Fruit fly (Drosophila melanogaster) whole organism, pupa: ENCODE data around the gene CG5906.

Source experiments
- CG10348 ChIP-seq: fragments of 200-800 bp; sonication (Bioruptor generic); IDR thresholded peaks from 2 replicates; pipeline ENCODE4 v1.3.6; 2022; ENCODE audit warnings: missing biosample characterization, missing genetic modification characterization
- CG12605 ChIP-seq: fragments of 200-800 bp; sonication (Bioruptor generic); IDR thresholded peaks from 2 replicates; pipeline ENCODE4 v1.3.6; 2022; ENCODE audit warnings: missing biosample characterization, missing genetic modification characterization
- CG13204 ChIP-seq: fragments of 200-800 bp; sonication (Bioruptor generic); optimal IDR thresholded peaks from 2 replicates; lab custom pipeline; 2018; ENCODE audit warnings: missing biosample characterization, mild to moderate bottlenecking, missing genetic modification characterization, moderate library complexity
- CG14655 ChIP-seq: fragments of 200-800 bp; sonication (Bioruptor generic); optimal IDR thresholded peaks from 3 replicates; lab custom pipeline; 2017; ENCODE audit warnings: mild to moderate bottlenecking, missing biosample characterization, missing genetic modification reagents, missing genetic modification characterization
- CG15710 ChIP-seq: fragments of 200-800 bp; sonication (Bioruptor generic); optimal IDR thresholded peaks from 2 replicates; lab custom pipeline; 2018; ENCODE audit warnings: missing biosample characterization, mild to moderate bottlenecking, missing genetic modification characterization, moderate library complexity
- CG17806 ChIP-seq: fragments of 200-800 bp; sonication (Bioruptor generic); optimal IDR thresholded peaks from 2 replicates; lab custom pipeline; 2018; ENCODE audit warnings: missing biosample characterization, mild to moderate bottlenecking, missing genetic modification characterization, moderate library complexity
- CG32121 ChIP-seq: fragments of 200-800 bp; sonication (Bioruptor generic); IDR thresholded peaks from 2 replicates; pipeline ENCODE4 v1.3.6; 2022; ENCODE audit warnings: missing biosample characterization, missing genetic modification characterization
- CG34367 ChIP-seq: fragments of 200-800 bp; sonication (Bioruptor generic); optimal IDR thresholded peaks from 2 replicates; lab custom pipeline; 2018; ENCODE audit warnings: missing biosample characterization, mild to moderate bottlenecking, missing genetic modification characterization
- CG4496 ChIP-seq: fragments of 200-800 bp; sonication (Bioruptor generic); IDR thresholded peaks from 3 replicates; pipeline ENCODE4 v1.3.6; 2022; ENCODE audit warnings: missing biosample characterization, missing genetic modification characterization
- CG8159 ChIP-seq: fragments of 200-800 bp; sonication (Bioruptor generic); optimal IDR thresholded peaks from 3 replicates; lab custom pipeline; 2018; ENCODE audit warnings: missing biosample characterization, mild to moderate bottlenecking, missing genetic modification characterization, moderate library complexity
- CG8301 ChIP-seq: fragments of 200-800 bp; sonication (Bioruptor generic); optimal IDR thresholded peaks from 2 replicates; lab custom pipeline; 2018; ENCODE audit warnings: missing biosample characterization, mild to moderate bottlenecking, missing genetic modification characterization
- CG9948 ChIP-seq: fragments of 200-800 bp; sonication (Bioruptor generic); optimal IDR thresholded peaks from 2 replicates; lab custom pipeline; 2018; ENCODE audit warnings: missing biosample characterization, mild to moderate bottlenecking, missing genetic modification characterization, moderate library complexity
- D1 ChIP-seq: fragments of 200-800 bp; sonication (Bioruptor generic); optimal IDR thresholded peaks from 2 replicates; lab custom pipeline; 2018; ENCODE audit warnings: missing biosample characterization, mild to moderate bottlenecking, missing genetic modification characterization, moderate library complexity
- EcR ChIP-seq: fragments of 200-800 bp; sonication (Bioruptor generic); optimal IDR thresholded peaks from 3 replicates; lab custom pipeline; 2019; ENCODE audit warnings: missing biosample characterization, missing genetic modification characterization, mild to moderate bottlenecking, moderate library complexity, missing genetic modification reagents
- Ets98B ChIP-seq: fragments of 200-800 bp; sonication (Bioruptor generic); IDR thresholded peaks from 2 replicates; pipeline ENCODE4 v1.3.6; 2022; ENCODE audit warnings: missing biosample characterization, missing genetic modification characterization
- Pif1A ChIP-seq: fragments of 200-800 bp; sonication (Bioruptor generic); optimal IDR thresholded peaks from 3 replicates; lab custom pipeline; 2016; ENCODE audit warnings: missing biosample characterization, missing genetic modification characterization
- Pif1B ChIP-seq: fragments of 200-800 bp; sonication (Bioruptor generic); optimal IDR thresholded peaks from 3 replicates; lab custom pipeline; 2016; ENCODE audit warnings: missing biosample characterization, missing genetic modification characterization
- Snoo ChIP-seq: fragments of 200-800 bp; sonication (Bioruptor generic); optimal IDR thresholded peaks from 3 replicates; lab custom pipeline; 2017; ENCODE audit warnings: missing biosample characterization, mild to moderate bottlenecking, missing genetic modification characterization, inconsistent platforms
- fd96Ca ChIP-seq: fragments of 200-800 bp; sonication (Bioruptor generic); IDR thresholded peaks from 3 replicates; pipeline ENCODE4 v1.3.6; 2022; ENCODE audit warnings: missing biosample characterization, missing genetic modification characterization
- gl ChIP-seq: fragments of 200-800 bp; sonication (Bioruptor generic); optimal IDR thresholded peaks from 2 replicates; lab custom pipeline; 2018; ENCODE audit warnings: missing biosample characterization, mild to moderate bottlenecking, missing genetic modification characterization
- rn ChIP-seq: fragments of 200-800 bp; sonication (Bioruptor generic); IDR thresholded peaks from 2 replicates; pipeline ENCODE4 v1.3.6; 2022; ENCODE audit warnings: missing biosample characterization, missing genetic modification characterization

Gene CG5906

DNA sequence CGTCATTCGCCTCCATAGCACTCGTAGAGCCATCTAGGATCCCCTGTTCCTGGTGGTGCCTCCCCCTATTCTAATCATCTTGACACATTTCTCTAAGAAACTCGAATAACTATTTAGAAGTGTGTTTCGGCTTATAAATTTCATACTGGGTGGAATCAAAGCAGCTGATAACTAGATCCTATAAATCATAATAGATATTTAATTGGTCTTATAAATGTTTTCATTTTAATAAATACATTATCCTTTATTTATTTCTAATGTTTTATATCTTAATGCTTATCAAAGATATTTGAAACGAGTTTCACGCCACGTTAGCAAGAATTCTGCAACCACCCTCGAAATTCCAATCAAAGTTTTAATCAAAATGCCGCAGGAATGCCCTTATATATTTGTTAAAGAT is at the start of gene CG5906:
TSS of gene CG5906 (minus strand) at position 101 of the 400 bp plus-strand sequence.
- TF ChIP-seq CG8159 (tag; lab: Kevin White, UChicago) (no peak), D1 (no peak)

DNA sequence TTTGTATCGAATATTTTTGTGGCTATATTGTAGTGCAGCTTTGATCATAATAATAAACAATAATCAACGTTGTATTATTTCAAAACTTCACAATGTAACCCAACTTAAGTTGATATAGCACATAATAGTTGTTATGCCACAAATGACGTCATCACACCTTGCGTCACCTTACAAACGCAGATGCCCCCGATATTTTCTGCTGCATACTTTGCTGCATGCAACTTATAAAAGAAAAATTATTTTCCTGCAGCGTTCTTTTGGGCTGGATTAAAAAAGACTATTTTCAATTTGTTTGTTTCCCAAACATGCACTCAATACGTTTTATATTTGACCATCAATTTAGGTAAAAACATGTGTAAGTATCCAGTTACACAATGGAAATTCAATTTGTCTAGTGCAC is 47.1 kb upstream of the CG5906 start:
- no peak for TF ChIP-seq Ets98B (GFP tag; lab: Robert Waterston, UW)
- no peak for TF ChIP-seq D1
- no peak for TF ChIP-seq Snoo (tag; lab: Kevin White, UChicago)
- no peak for TF ChIP-seq CG32121 (GFP tag; lab: Robert Waterston, UW)
- TF ChIP-seq rn, result no peak
- no peak for TF ChIP-seq Pif1A (GFP tag; lab: Kevin White, UChicago)
- TF ChIP-seq gl (tag; lab: Kevin White, UChicago), result no peak

DNA sequence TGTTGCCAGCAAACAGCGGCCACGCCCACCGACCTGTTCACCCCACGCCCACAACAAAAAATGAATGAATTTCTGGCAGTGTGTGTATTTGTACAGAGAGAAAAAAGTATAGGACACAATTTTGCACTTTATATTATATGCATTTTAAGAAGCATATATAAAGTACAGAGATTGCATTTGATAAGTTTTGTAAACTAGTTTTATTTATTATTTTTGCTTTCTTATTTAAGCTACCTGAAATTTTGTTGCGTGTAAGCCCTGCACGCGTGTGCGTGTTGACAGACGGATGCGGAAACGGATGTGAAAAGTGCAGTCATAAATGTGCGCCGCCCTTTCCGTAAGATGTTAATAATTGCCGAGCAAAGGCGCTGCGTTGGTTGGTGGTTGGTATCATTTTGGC is 25.7 kb upstream of the CG5906 start:
- TF ChIP-seq CG15710 (tag; lab: Kevin White, UChicago) (peak; percentile 42), D1 (no peak), CG13204 (no peak), CG14655 (GFP tag; lab: Kevin White, UChicago) (peak; percentile 12), CG34367 (tag; lab: Kevin White, UChicago) (no peak), CG17806 (peak; percentile 30), CG32121 (GFP tag; lab: Robert Waterston, UW) (no peak), CG4496 (GFP tag; lab: Robert Waterston, UW) (0 out of 3 replicates have a peak, but pooled peaks have one; percentile 29), CG8159 (tag; lab: Kevin White, UChicago) (peak; percentile 56), EcR (no peak), Snoo (tag; lab: Kevin White, UChicago) (no peak)

DNA sequence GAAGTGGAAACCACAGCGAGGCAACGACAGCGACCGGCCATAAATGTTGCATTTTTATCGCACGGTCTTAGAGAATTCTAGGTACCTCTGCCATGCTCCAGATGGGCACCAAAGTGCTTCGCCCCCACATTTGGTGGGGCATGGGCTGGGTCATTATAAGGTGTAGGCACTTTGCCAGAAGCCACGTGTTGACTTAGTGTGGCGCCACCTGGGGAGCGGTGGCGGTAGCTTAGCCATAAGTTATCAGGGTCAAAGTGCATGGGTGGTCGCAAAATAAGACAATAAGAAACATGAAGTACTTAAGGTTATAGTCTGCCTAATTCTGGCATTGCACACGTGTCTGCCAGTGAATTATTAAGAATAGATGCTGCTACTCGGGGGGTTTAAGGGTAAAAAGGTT is 21.7 kb upstream of the CG5906 start:
- TF ChIP-seq fd96Ca (GFP tag; lab: Robert Waterston, UW) (no peak), CG10348 (no peak)

DNA sequence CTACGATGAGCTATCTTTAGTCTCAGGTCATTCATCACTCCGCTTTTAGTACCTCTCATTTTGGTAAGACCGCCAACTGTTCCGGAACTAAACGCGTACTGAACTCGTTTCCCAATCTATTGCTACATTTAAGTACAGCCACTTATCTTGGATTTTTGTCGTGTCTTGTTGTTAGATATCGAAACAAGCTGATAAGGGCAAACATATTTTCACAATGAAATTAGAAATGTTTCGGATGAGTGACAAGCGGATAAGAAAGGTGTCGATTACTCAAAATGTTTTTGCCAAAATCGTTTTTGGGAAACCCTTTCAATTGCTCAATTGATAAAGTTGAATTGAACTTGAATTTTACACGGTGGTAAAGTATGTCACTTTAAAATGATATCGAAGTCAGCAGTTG is 17.8 kb upstream of the CG5906 start, which contains the start of gene CG5897:
TSS of gene CG5897 (minus strand) at position 101 of the 400 bp plus-strand sequence.
- TF ChIP-seq CG32121 (GFP tag; lab: Robert Waterston, UW), result no peak
- no peak for TF ChIP-seq CG12605 (GFP tag; lab: Robert Waterston, UW)
- TF ChIP-seq gl (tag; lab: Kevin White, UChicago), result no peak
- no peak for TF ChIP-seq EcR
- TF ChIP-seq CG15710 (tag; lab: Kevin White, UChicago), result no peak
- TF ChIP-seq CG10348, result no peak
- TF ChIP-seq rn, result no peak
- no peak for TF ChIP-seq D1
- TF ChIP-seq CG8301 (tag; lab: Kevin White, UChicago), result no peak
- TF ChIP-seq CG34367 (tag; lab: Kevin White, UChicago), result no peak
- no peak for TF ChIP-seq CG4496 (GFP tag; lab: Robert Waterston, UW)
- no peak for TF ChIP-seq Pif1A (GFP tag; lab: Kevin White, UChicago)
- TF ChIP-seq fd96Ca (GFP tag; lab: Robert Waterston, UW), result no peak
- no peak for TF ChIP-seq CG8159 (tag; lab: Kevin White, UChicago)
- no peak for TF ChIP-seq Snoo (tag; lab: Kevin White, UChicago)
- TF ChIP-seq CG9948 (tag; lab: Kevin White, UChicago), result no peak
- TF ChIP-seq Ets98B (GFP tag; lab: Robert Waterston, UW), result no peak
- no peak for TF ChIP-seq CG13204
- TF ChIP-seq CG17806, result no peak
- no peak for TF ChIP-seq CG14655 (GFP tag; lab: Kevin White, UChicago)

DNA sequence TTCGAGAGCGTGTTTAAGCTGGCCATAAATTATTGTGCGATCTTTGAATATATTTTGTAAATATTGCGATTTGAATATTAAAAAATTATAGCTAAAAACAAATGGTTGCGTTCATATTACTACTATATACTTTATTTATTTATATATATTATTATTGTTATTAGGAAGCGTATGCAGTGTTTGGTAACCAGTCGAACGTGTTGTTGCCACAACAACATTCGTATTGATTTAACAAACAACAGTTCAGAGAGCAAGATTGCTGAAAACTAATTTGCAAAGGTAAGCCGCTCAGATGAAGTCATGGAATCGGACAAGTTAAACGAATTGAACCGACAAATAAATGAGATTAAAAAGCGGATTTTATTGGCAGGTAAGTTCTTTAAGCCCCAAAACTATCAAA is 10.0 kb upstream of the CG5906 start, which contains the start of gene CCDC151:
TSS of gene CCDC151 (plus strand) at position 301 of the 400 bp plus-strand sequence.
- TF ChIP-seq CG14655 (GFP tag; lab: Kevin White, UChicago), result no peak
- no peak for TF ChIP-seq Pif1A (GFP tag; lab: Kevin White, UChicago)
- no peak for TF ChIP-seq CG17806
- TF ChIP-seq CG4496 (GFP tag; lab: Robert Waterston, UW), result no peak
- TF ChIP-seq rn, result no peak
- no peak for TF ChIP-seq CG12605 (GFP tag; lab: Robert Waterston, UW)
- no peak for TF ChIP-seq EcR
- no peak for TF ChIP-seq CG34367 (tag; lab: Kevin White, UChicago)
- no peak for TF ChIP-seq CG9948 (tag; lab: Kevin White, UChicago)
- TF ChIP-seq CG8301 (tag; lab: Kevin White, UChicago), result no peak
- TF ChIP-seq D1, result no peak
- TF ChIP-seq CG15710 (tag; lab: Kevin White, UChicago), result no peak
- no peak for TF ChIP-seq CG8159 (tag; lab: Kevin White, UChicago)
- TF ChIP-seq gl (tag; lab: Kevin White, UChicago), result no peak
- TF ChIP-seq Snoo (tag; lab: Kevin White, UChicago), result no peak
- TF ChIP-seq Ets98B (GFP tag; lab: Robert Waterston, UW), result no peak
- TF ChIP-seq, all 21 proteins: peak for 0

DNA sequence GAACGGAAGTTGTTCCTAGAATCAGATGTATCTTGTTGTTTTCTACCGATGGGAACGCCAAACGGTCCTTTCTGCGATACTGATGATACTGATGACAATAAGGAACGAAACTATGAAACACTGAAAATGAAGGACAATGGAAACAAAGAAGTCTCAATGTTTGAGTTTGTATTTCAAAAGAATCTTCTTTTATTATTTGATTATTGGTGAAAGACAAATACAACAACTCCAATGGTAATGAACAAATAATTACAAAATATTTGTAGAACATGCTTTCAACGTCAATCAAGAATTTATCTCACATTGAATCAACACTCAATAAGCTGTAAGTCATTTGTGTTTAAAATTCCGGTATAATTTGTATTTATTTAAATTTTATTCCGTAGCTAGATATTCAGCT is 7.7 kb upstream of the CG5906 start, which contains the start of gene Sprn:
TSS of gene Sprn (plus strand) at position 301 of the 400 bp plus-strand sequence.
- TF ChIP-seq CG12605 (GFP tag; lab: Robert Waterston, UW) (no peak), Snoo (tag; lab: Kevin White, UChicago) (no peak), Pif1B (GFP tag; lab: Kevin White, UChicago) (no peak), CG10348 (no peak), CG13204 (no peak), CG4496 (GFP tag; lab: Robert Waterston, UW) (no peak), D1 (no peak), gl (tag; lab: Kevin White, UChicago) (no peak), fd96Ca (GFP tag; lab: Robert Waterston, UW) (no peak), CG14655 (GFP tag; lab: Kevin White, UChicago) (no peak), rn (no peak), CG9948 (tag; lab: Kevin White, UChicago) (no peak), CG8301 (tag; lab: Kevin White, UChicago) (no peak), Ets98B (GFP tag; lab: Robert Waterston, UW) (no peak), EcR (no peak), CG8159 (tag; lab: Kevin White, UChicago) (no peak), Pif1A (GFP tag; lab: Kevin White, UChicago) (no peak)
